Fruit fly (Drosophila melanogaster) whole organism, adult: ENCODE data around the gene CG15333.

Experiments used
- CG5204 ChIP-seq: fragments of 200-800 bp; sonication (Bioruptor generic); optimal IDR thresholded peaks from 2 replicates; lab custom pipeline; 2016; ENCODE audit warnings: missing biosample characterization, missing genetic modification characterization
- Crg-1 ChIP-seq: fragments of 200-800 bp; sonication (Bioruptor generic); optimal IDR thresholded peaks from 2 replicates; lab custom pipeline; 2016; ENCODE audit warnings: missing biosample characterization, missing genetic modification characterization
- Hr96 ChIP-seq: fragments of 200-800 bp; sonication (Bioruptor generic); optimal IDR thresholded peaks from 2 replicates; lab custom pipeline; 2016; ENCODE audit warnings: missing biosample characterization, missing genetic modification characterization
- cnc ChIP-seq, 2 experiments: fragments of >200 bp; optimal IDR thresholded peaks; 2 replicates each; lab custom pipeline; 2017
- kay ChIP-seq: fragments of 200-800 bp; sonication (Bioruptor generic); peaks from one replicate; lab custom pipeline; 2016; ENCODE audit warnings: missing biosample characterization, missing genetic modification characterization, borderline replicate concordance
- pad ChIP-seq: fragments of 200-800 bp; sonication (Bioruptor generic); optimal IDR thresholded peaks from 3 replicates; lab custom pipeline; 2017; ENCODE audit warnings: missing biosample characterization, missing genetic modification characterization, mild to moderate bottlenecking, moderate library complexity, missing genetic modification reagents
- toe ChIP-seq: fragments of 200-800 bp; sonication (Bioruptor generic); optimal IDR thresholded peaks from 2 replicates; lab custom pipeline; 2016; ENCODE audit warnings: missing biosample characterization, missing genetic modification characterization

DNA sequence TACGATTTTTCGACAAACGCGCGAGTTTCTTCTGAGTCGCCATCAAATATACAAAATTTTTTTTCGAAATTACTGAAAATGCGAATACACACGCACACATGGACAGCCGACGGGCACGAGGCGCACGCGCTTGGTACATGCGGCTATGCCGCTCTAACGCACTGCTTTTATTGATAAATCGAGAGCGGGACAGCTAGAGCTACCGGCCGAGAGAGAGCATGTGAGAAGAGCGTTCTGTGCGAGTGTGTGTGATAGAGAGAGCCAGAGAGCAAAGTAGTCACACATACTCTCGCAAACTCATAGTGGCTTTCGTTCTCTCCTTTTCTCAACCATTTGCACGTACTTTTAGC, 39.8 kb upstream of the CG15333 start:
- no peak for TF ChIP-seq toe (GFP tag; lab: Kevin White, UChicago)
- peak; percentile 56 for TF ChIP-seq kay
- TF ChIP-seq pad (GFP tag; lab: Kevin White, UChicago): peak; percentile 78
- no peak for TF ChIP-seq cnc (optimal IDR thresholded peaks at IDR 0.05; lab: Kevin White, UChicago)
- TF ChIP-seq Crg-1 (GFP tag; lab: Kevin White, UChicago): no peak
- TF ChIP-seq CG5204 (GFP tag; lab: Kevin White, UChicago): no peak
- TF ChIP-seq Hr96 (GFP tag; lab: Kevin White, UChicago): no peak
